Fruit fly (Drosophila melanogaster) whole organism, adult: ENCODE measurements around the gene CG3841.

Experiments used
- CG14711 ChIP-seq: fragments of 200-800 bp; sonication (Bioruptor generic); optimal IDR thresholded peaks from 2 replicates; lab custom pipeline; 2018; ENCODE audit warnings: missing biosample characterization, mild to moderate bottlenecking, missing genetic modification characterization, moderate library complexity
- CG1620 ChIP-seq: fragments of 200-800 bp; sonication (Bioruptor generic); optimal IDR thresholded peaks from 2 replicates; lab custom pipeline; 2016; ENCODE audit warnings: missing biosample characterization, missing genetic modification characterization
- CG7101 ChIP-seq: fragments of 200-800 bp; sonication (Bioruptor generic); optimal IDR thresholded peaks from 2 replicates; lab custom pipeline; 2018; ENCODE audit warnings: missing biosample characterization, mild to moderate bottlenecking, missing genetic modification characterization, moderate library complexity
- Hr96 ChIP-seq: fragments of 200-800 bp; sonication (Bioruptor generic); optimal IDR thresholded peaks from 2 replicates; lab custom pipeline; 2016; ENCODE audit warnings: missing biosample characterization, missing genetic modification characterization
- cic ChIP-seq: fragments of 200-800 bp; sonication (Bioruptor generic); optimal IDR thresholded peaks from 2 replicates; lab custom pipeline; 2017; ENCODE audit warnings: missing biosample characterization, mild to moderate bottlenecking, missing genetic modification characterization, moderate library complexity
- kay ChIP-seq: fragments of 200-800 bp; sonication (Bioruptor generic); peaks from one replicate; lab custom pipeline; 2016; ENCODE audit warnings: missing biosample characterization, missing genetic modification characterization, borderline replicate concordance
- ovo ChIP-seq: fragments of 200-800 bp; sonication (Bioruptor generic); optimal IDR thresholded peaks from 2 replicates; lab custom pipeline; 2016; ENCODE audit warnings: missing biosample characterization, missing genetic modification characterization

CG3841 gene

dm6 chr2L:9633098-9633497 lies 43.8 kb downstream of the CG3841 start:
- TF ChIP-seq ovo (GFP tag; lab: Kevin White, UChicago) (no peak), CG1620 (GFP tag; lab: Kevin White, UChicago) (no peak), cic (GFP tag; lab: Kevin White, UChicago) (peak; percentile 17)

- TF ChIP-seq CG7101 (tag; lab: Kevin White, UChicago) (peak; percentile 14), CG14711 (no peak), Hr96 (GFP tag; lab: Kevin White, UChicago) (peak; percentile 18), kay (peak; percentile 7)
Observed at dm6 chr2L:9633811-9634436, 44.6 kb downstream of the CG3841 start, which contains the start of gene Apoltp. Gene Apoltp, plus strand, starts transcription at chr2L:9634179.
